Worm (Caenorhabditis elegans) whole organism, young adult: Measurements from ENCODE around the gene hal-3.

Experiments
- F10E7.11 ChIP-seq: sonication (generic microtip); optimal IDR thresholded peaks from 2 replicates; lab custom pipeline; 2017; ENCODE audit warnings: mild to moderate bottlenecking, missing genetic modification characterization, moderate library complexity, missing compliant biosample characterization
- F37B4.10 ChIP-seq: fragments of 200-800 bp; sonication (Bioruptor generic); IDR thresholded peaks from 2 replicates; pipeline ENCODE4 v1.3.6; 2022; ENCODE audit warnings: missing genetic modification characterization, missing compliant biosample characterization
- F55B11.4 ChIP-seq: sonication (generic microtip); optimal IDR thresholded peaks from 2 replicates; lab custom pipeline; 2016; ENCODE audit warnings: missing compliant biosample characterization, missing genetic modification characterization, borderline replicate concordance; ENCODE audit not compliant: insufficient read depth
- K11D2.4 ChIP-seq: fragments of 200-800 bp; sonication (Bioruptor generic); IDR thresholded peaks from 2 replicates; pipeline ENCODE4 v1.3.6; 2022; ENCODE audit warnings: missing genetic modification reagents, missing genetic modification characterization, missing compliant biosample characterization
- Y53G8AR.9 ChIP-seq: fragments of 200-800 bp; sonication (Bioruptor generic); conservative IDR thresholded peaks from 2 replicates; pipeline ENCODE4 v1.3.6; 2022; ENCODE audit warnings: missing genetic modification reagents, missing genetic modification characterization, missing compliant biosample characterization
- Y56A3A.18 ChIP-seq: fragments of 200-800 bp; sonication (Bioruptor generic); IDR thresholded peaks from 2 replicates; pipeline ENCODE4 v1.3.6; 2022; ENCODE audit warnings: missing genetic modification reagents, missing genetic modification characterization, missing compliant biosample characterization
- Y79H2A.3 ChIP-seq: fragments of 200-800 bp; sonication (Bioruptor generic); conservative IDR thresholded peaks from 2 replicates; pipeline ENCODE4 v1.3.6; 2022; ENCODE audit warnings: missing genetic modification reagents, missing genetic modification characterization, missing compliant biosample characterization
- Y95B8A.8 ChIP-seq: fragments of 200-800 bp; sonication (Bioruptor generic); IDR thresholded peaks from 2 replicates; pipeline ENCODE4 v1.3.6; 2022; ENCODE audit warnings: missing genetic modification reagents, missing genetic modification characterization, missing compliant biosample characterization
- ZK185.1 ChIP-seq: sonication (generic microtip); optimal IDR thresholded peaks from 2 replicates; lab custom pipeline; 2016; ENCODE audit warnings: mild to moderate bottlenecking, missing genetic modification characterization, missing compliant biosample characterization; ENCODE audit not compliant: poor library complexity, severe bottlenecking
- ama-1 ChIP-seq, 3 experiments: fragments of 150-350 bp in 1 of 3; sonication (generic microtip) in 2 of 3; optimal IDR thresholded peaks; 2 replicates each; lab custom pipeline; 2014 to 2018; ENCODE audit warnings: missing biosample characterization in 2 of 3, missing genetic modification characterization in 2 of 3, missing genetic modification reagents in 2 of 3
- aptf-3 ChIP-seq: fragments of 200-800 bp; sonication (Bioruptor generic); IDR thresholded peaks from 2 replicates; pipeline ENCODE4 v1.3.6; 2022; ENCODE audit warnings: missing genetic modification characterization, missing compliant biosample characterization
- atf-7 ChIP-seq: sonication (generic microtip); optimal IDR thresholded peaks from 2 replicates; lab custom pipeline; 2017; ENCODE audit warnings: mild to moderate bottlenecking, missing genetic modification characterization, missing compliant biosample characterization
- ccch-3 ChIP-seq: fragments of 200-800 bp; sonication (Bioruptor generic); optimal IDR thresholded peaks from 2 replicates; lab custom pipeline; 2018; ENCODE audit warnings: mild to moderate bottlenecking, missing genetic modification characterization, missing compliant biosample characterization
- cebp-1 ChIP-seq, 2 experiments: fragments of 200-800 bp in 1 of 2; sonication (Bioruptor generic) in 1 of 2; sonication (generic microtip) in 1 of 2; IDR thresholded peaks in 1 of 2; optimal IDR thresholded peaks in 1 of 2; 2 replicates each; pipeline versions ENCODE4 v1.3.6 to Lab custom; 2017 to 2022; ENCODE audit warnings: missing compliant biosample characterization in 2 of 2, missing genetic modification characterization in 2 of 2, mild to moderate bottlenecking in 1 of 2, missing genetic modification reagents in 1 of 2, moderate library complexity in 1 of 2
- ceh-79 ChIP-seq: sonication (generic microtip); optimal IDR thresholded peaks from 2 replicates; lab custom pipeline; 2017; ENCODE audit warnings: mild to moderate bottlenecking, missing genetic modification characterization, missing compliant biosample characterization
- chd-7 ChIP-seq: sonication (generic microtip); optimal IDR thresholded peaks from 2 replicates; lab custom pipeline; 2016; ENCODE audit warnings: mild to moderate bottlenecking, missing genetic modification characterization, moderate library complexity, missing compliant biosample characterization
- die-1 ChIP-seq: sonication (generic microtip); optimal IDR thresholded peaks from 2 replicates; lab custom pipeline; 2016; ENCODE audit warnings: missing genotype, mild to moderate bottlenecking, missing genetic modification characterization, missing compliant biosample characterization
- efl-1 ChIP-seq: fragments of 150-350 bp; optimal IDR thresholded peaks from 2 replicates; lab custom pipeline; 2014; ENCODE audit warnings: missing biosample characterization, missing genetic modification reagents, missing genetic modification characterization
- gei-17 ChIP-seq: fragments of 200-800 bp; sonication (Bioruptor generic); optimal IDR thresholded peaks from 2 replicates; lab custom pipeline; 2018; ENCODE audit warnings: mild to moderate bottlenecking, missing genetic modification characterization, missing compliant biosample characterization
- hlh-12 ChIP-seq: sonication (generic microtip); optimal IDR thresholded peaks from 2 replicates; lab custom pipeline; 2016; ENCODE audit warnings: missing genetic modification characterization, missing compliant biosample characterization
- let-526 ChIP-seq: fragments of 200-800 bp; sonication (Bioruptor generic); IDR thresholded peaks from 2 replicates; pipeline ENCODE4 v1.3.6; 2022; ENCODE audit warnings: missing genetic modification reagents, missing genetic modification characterization, missing compliant biosample characterization
- let-607 ChIP-seq, 2 experiments: fragments of 200-800 bp in 1 of 2; sonication (Bioruptor generic) in 1 of 2; sonication (generic microtip) in 1 of 2; optimal IDR thresholded peaks; 2 replicates each; lab custom pipeline; 2016 to 2018; ENCODE audit warnings: mild to moderate bottlenecking in 2 of 2, missing compliant biosample characterization in 2 of 2, missing genetic modification characterization in 2 of 2, moderate library complexity in 2 of 2, missing genotype in 1 of 2
- lin-26 ChIP-seq: fragments of 200-800 bp; sonication (Bioruptor generic); IDR thresholded peaks from 2 replicates; pipeline ENCODE4 v1.3.6; 2022; ENCODE audit warnings: missing genetic modification reagents, missing genetic modification characterization, missing compliant biosample characterization
- lin-40 ChIP-seq: sonication (generic microtip); optimal IDR thresholded peaks from 2 replicates; lab custom pipeline; 2016; ENCODE audit warnings: missing genetic modification characterization, mild to moderate bottlenecking, missing compliant biosample characterization, missing genotype, missing genetic modification reagents
- lin-54 ChIP-seq: fragments of 200-800 bp; sonication (Bioruptor generic); optimal IDR thresholded peaks from 2 replicates; lab custom pipeline; 2018; ENCODE audit warnings: mild to moderate bottlenecking, missing genetic modification characterization, missing compliant biosample characterization
- madf-10 ChIP-seq: sonication (generic microtip); optimal IDR thresholded peaks from 2 replicates; lab custom pipeline; 2016; ENCODE audit warnings: mild to moderate bottlenecking, missing genetic modification characterization, missing compliant biosample characterization
- madf-6 ChIP-seq: fragments of 200-800 bp; sonication (Bioruptor generic); IDR thresholded peaks from 2 replicates; pipeline ENCODE4 v1.3.6; 2022; ENCODE audit warnings: missing genetic modification reagents, missing genetic modification characterization, missing compliant biosample characterization
- madf-8 ChIP-seq: fragments of 200-800 bp; sonication (Bioruptor generic); conservative IDR thresholded peaks from 2 replicates; pipeline ENCODE4 v1.3.6; 2022; ENCODE audit warnings: missing genetic modification reagents, missing genetic modification characterization, missing compliant biosample characterization
- mxl-1 ChIP-seq: sonication (generic microtip); optimal IDR thresholded peaks from 2 replicates; lab custom pipeline; 2016; ENCODE audit warnings: missing genetic modification characterization, missing compliant biosample characterization
- nhr-80 ChIP-seq: sonication (generic microtip); optimal IDR thresholded peaks from 2 replicates; lab custom pipeline; 2016; ENCODE audit warnings: missing genetic modification characterization, missing compliant biosample characterization
- pbrm-1 ChIP-seq: fragments of 200-800 bp; sonication (Bioruptor generic); IDR thresholded peaks from 2 replicates; pipeline ENCODE4 v1.3.6; 2022; ENCODE audit warnings: missing genetic modification reagents, missing genetic modification characterization, missing compliant biosample characterization
- rcor-1 ChIP-seq: fragments of 200-800 bp; sonication (Bioruptor generic); IDR thresholded peaks from 2 replicates; pipeline ENCODE4 v1.3.6; 2022; ENCODE audit warnings: missing genetic modification reagents, missing genetic modification characterization, missing compliant biosample characterization
- rec-8 ChIP-seq, 2 experiments: sonication (generic microtip); optimal IDR thresholded peaks; 2 replicates each; lab custom pipeline; 2016; ENCODE audit warnings: mild to moderate bottlenecking in 2 of 2, missing genetic modification characterization in 2 of 2, missing genetic modification reagents in 2 of 2, missing genotype in 2 of 2, missing biosample characterization in 1 of 2, missing compliant biosample characterization in 1 of 2, moderate library complexity in 1 of 2
- snpc-3.4 ChIP-seq: sonication (generic microtip); optimal IDR thresholded peaks from 2 replicates; lab custom pipeline; 2017; ENCODE audit warnings: missing genetic modification characterization, mild to moderate bottlenecking, missing compliant biosample characterization, antibody characterized with exemption, moderate library complexity, missing genotype, missing genetic modification reagents
- unc-130 ChIP-seq: sonication (generic microtip); optimal IDR thresholded peaks from 2 replicates; lab custom pipeline; 2016; ENCODE audit warnings: missing genetic modification reagents, missing genetic modification characterization, missing compliant biosample characterization
- xnd-1 ChIP-seq: sonication (generic microtip); optimal IDR thresholded peaks from 2 replicates; lab custom pipeline; 2016; ENCODE audit warnings: missing genotype, missing genetic modification reagents, missing genetic modification characterization, missing compliant biosample characterization
- zfh-2 ChIP-seq: fragments of 200-800 bp; sonication (Bioruptor generic); conservative IDR thresholded peaks from 2 replicates; pipeline ENCODE4 v1.3.6; 2022; ENCODE audit warnings: missing genetic modification reagents, missing genetic modification characterization, missing compliant biosample characterization
- zim-3 ChIP-seq: sonication (generic microtip); optimal IDR thresholded peaks from 2 replicates; lab custom pipeline; 2017; ENCODE audit warnings: mild to moderate bottlenecking, missing genetic modification characterization, moderate library complexity, missing compliant biosample characterization
- ztf-22 ChIP-seq: fragments of 200-800 bp; sonication (Bioruptor generic); optimal IDR thresholded peaks from 2 replicates; lab custom pipeline; 2018; ENCODE audit warnings: mild to moderate bottlenecking, missing genetic modification characterization, moderate library complexity, missing compliant biosample characterization
- ztf-3 ChIP-seq: fragments of 200-800 bp; sonication (Bioruptor generic); optimal IDR thresholded peaks from 2 replicates; lab custom pipeline; 2018; ENCODE audit warnings: mild to moderate bottlenecking, missing genetic modification characterization, missing compliant biosample characterization
- ztf-6 ChIP-seq: fragments of 200-800 bp; sonication (Bioruptor generic); IDR thresholded peaks from 2 replicates; pipeline ENCODE4 v1.3.6; 2022; ENCODE audit warnings: missing genetic modification reagents, missing genetic modification characterization, missing compliant biosample characterization

Gene hal-3

DNA sequence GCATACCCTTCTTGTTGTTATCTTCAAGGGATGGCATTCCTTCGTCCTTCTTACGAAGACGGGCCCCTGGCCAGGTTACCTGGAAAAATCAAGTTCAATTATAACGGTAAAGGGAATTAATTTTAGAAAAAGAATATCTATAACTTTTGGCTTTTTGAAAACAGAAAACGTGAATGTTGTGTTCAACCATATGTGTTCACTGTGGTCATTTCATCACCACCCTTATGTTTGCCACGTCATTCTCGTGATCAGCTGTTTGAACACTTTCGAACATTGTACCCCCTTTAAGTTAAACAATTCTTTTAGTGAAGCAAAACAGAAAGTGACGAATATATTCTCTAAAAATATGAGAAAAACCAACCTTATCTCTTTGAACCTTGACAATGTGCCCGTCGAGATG, 1.8 kb upstream of the hal-3 start (continued):
- TF ChIP-seq F55B11.4 (tag; lab: Kevin White, UChicago) (no peak), Y95B8A.8 (GFP tag; lab: Robert Waterston, UW) (0 out of 2 replicates have a peak, but pooled peaks have one; percentile 5), rec-8 (tag; optimal IDR thresholded peaks at IDR 0.05; lab: Kevin White, UChicago) (no peak), lin-54 (GFP tag; lab: Kevin White, UChicago) (no peak), ccch-3 (GFP tag; lab: Kevin White, UChicago) (no peak), zim-3 (peak; percentile 36), aptf-3 (GFP tag; lab: Robert Waterston, UW) (no peak), zfh-2 (GFP tag; lab: Robert Waterston, UW) (no peak), F10E7.11 (tag; lab: Kevin White, UChicago) (peak; percentile 6)
- TF ChIP-seq, all 124 proteins: peak for 6

DNA sequence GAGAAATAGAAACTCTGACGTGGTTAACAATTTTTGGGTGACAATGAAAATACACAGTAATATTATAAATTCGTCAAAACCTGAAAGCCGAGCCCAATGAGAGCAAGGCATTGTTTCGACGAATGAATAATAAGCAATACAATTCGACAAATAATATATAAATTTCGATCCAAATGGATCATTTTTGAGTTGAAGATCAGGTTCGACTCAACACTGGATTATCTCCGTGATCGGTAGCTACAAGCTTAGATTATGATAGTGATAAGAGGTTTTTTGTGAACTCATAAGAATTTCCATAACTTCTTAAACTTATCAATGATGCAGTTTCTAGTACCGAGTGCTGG, 949 bp upstream of the hal-3 start:
- TF ChIP-seq Y79H2A.3 (GFP tag; lab: Robert Waterston, UW) (no peak), madf-10 (tag; lab: Kevin White, UChicago) (peak; percentile 21), madf-6 (GFP tag; lab: Robert Waterston, UW) (no peak), atf-7 (tag; lab: Kevin White, UChicago) (no peak), let-607 (tag; optimal IDR thresholded peaks at IDR 0.05; lab: Kevin White, UChicago) (peak in 1 of 2 experiments; percentile 8), pbrm-1 (GFP tag; lab: Robert Waterston, UW) (peak; percentile 10; the same call in 1 of the 2 replicates), ZK185.1 (peak; percentile 37), F37B4.10 (GFP tag; lab: Robert Waterston, UW) (0 out of 2 replicates have a peak, but pooled peaks have one; percentile 40), rcor-1 (GFP tag; lab: Robert Waterston, UW) (peak; percentile 37; the same call in 1 of the 2 replicates), lin-26 (GFP tag; lab: Robert Waterston, UW) (0 out of 2 replicates have a peak, but pooled peaks have one; percentile 19), cebp-1 (GFP tag; IDR thresholded peaks at IDR 0.05; lab: Robert Waterston, UW) (0 out of 2 replicates have a peak, but pooled peaks have one; percentile 21), cebp-1 (tag; optimal IDR thresholded peaks at IDR 0.05; lab: Kevin White, UChicago) (no peak), ama-1 (optimal IDR thresholded peaks at IDR 0.05; lab: Kevin White, UChicago) (no peak), ama-1 (GFP tag; optimal IDR thresholded peaks at IDR 0.05; lab: Kevin White, UChicago) (peak in 1 of 2 experiments; percentile 17), Y53G8AR.9 (GFP tag; lab: Robert Waterston, UW) (0 out of 2 replicates have a peak, but pooled peaks have one; percentile 5), snpc-3.4 (tag; lab: Kevin White, UChicago) (no peak), die-1 (tag; lab: Kevin White, UChicago) (no peak), ztf-22 (GFP tag; lab: Kevin White, UChicago) (no peak), nhr-80 (tag; lab: Kevin White, UChicago) (peak; percentile 15)

DNA sequence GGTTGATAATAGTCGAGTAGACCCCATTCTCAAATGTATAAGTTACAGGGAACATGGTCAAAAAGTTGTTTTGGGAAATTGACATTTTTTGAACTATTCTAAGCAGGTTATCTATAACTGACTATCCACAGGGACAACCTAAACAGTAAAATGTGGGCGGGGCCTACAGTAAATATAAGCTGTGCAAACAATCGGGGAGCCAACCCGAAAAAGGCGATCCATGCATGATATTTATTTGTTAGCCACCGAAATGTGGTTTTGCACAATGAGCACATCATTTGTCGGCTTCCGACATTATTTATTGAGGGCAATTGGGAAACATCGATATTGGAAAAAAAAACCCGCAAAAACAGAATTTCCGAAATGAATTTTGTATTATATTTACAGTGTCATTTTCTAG, 2.2 kb downstream of the hal-3 start, which contains the start of gene hlh-6:
Gene hlh-6 (minus strand): TSS at position 101 of the 400 bp plus-strand sequence.
- TF ChIP-seq hlh-12: no peak
- no peak for TF ChIP-seq madf-8 (GFP tag; lab: Robert Waterston, UW)
- TF ChIP-seq lin-40: no peak
- TF ChIP-seq ztf-6 (GFP tag; lab: Robert Waterston, UW): no peak
- TF ChIP-seq, all 124 proteins: peak for 0

ce11 chrII:9611347-9611923, 5.5 kb downstream of the hal-3 start, which contains the start of the genes T15H9.5 and T15H9.4:
Gene T15H9.5 (minus strand): TSS chrII:9611447.
Gene T15H9.4 (plus strand): TSS chrII:9611873.
- TF ChIP-seq Y56A3A.18 (no peak), ztf-3 (GFP tag; lab: Kevin White, UChicago) (no peak), unc-130 (GFP tag; lab: Kevin White, UChicago) (no peak), zim-3 (no peak), chd-7 (tag; lab: Kevin White, UChicago) (no peak), nhr-80 (tag; lab: Kevin White, UChicago) (no peak), mxl-1 (tag; lab: Kevin White, UChicago) (no peak), K11D2.4 (no peak), let-526 (no peak), gei-17 (no peak), xnd-1 (tag; lab: Kevin White, UChicago) (no peak), efl-1 (no peak), ceh-79 (tag; lab: Kevin White, UChicago) (no peak)
